Worm (Caenorhabditis elegans) whole organism, L3 larva: Measurements from ENCODE around the gene ima-1.

Experiments used
- ZK546.5 ChIP-seq: sonication (generic microtip); optimal IDR thresholded peaks from 2 replicates; lab custom pipeline; 2017; ENCODE audit warnings: missing biosample characterization, missing genetic modification characterization
- aly-2 ChIP-seq: fragments of 150-350 bp; optimal IDR thresholded peaks from 2 replicates; lab custom pipeline; 2014; ENCODE audit warnings: missing biosample characterization, missing genetic modification characterization
- ama-1 ChIP-seq: fragments of 150-350 bp; optimal IDR thresholded peaks from 2 replicates; lab custom pipeline; 2018
- ceh-16 ChIP-seq: sonication (generic microtip); optimal IDR thresholded peaks from 2 replicates; lab custom pipeline; 2017; ENCODE audit warnings: missing biosample characterization, missing genetic modification characterization
- ceh-28 ChIP-seq: fragments of 150-350 bp; optimal IDR thresholded peaks from 2 replicates; lab custom pipeline; 2014; ENCODE audit warnings: missing biosample characterization, missing genetic modification reagents, missing genetic modification characterization
- ceh-82 ChIP-seq: fragments of 150-350 bp; optimal IDR thresholded peaks from 2 replicates; lab custom pipeline; 2014; ENCODE audit warnings: missing biosample characterization, missing genetic modification characterization
- ceh-9 ChIP-seq: sonication (generic microtip); optimal IDR thresholded peaks from 2 replicates; lab custom pipeline; 2018; ENCODE audit warnings: missing biosample characterization, missing genetic modification characterization
- egl-5 ChIP-seq: fragments of 150-350 bp; optimal IDR thresholded peaks from 2 replicates; lab custom pipeline; 2017; ENCODE audit warnings: missing biosample characterization, missing genetic modification reagents, missing genetic modification characterization, inconsistent platforms
- elt-1 ChIP-seq: fragments of 150-350 bp; optimal IDR thresholded peaks from 2 replicates; lab custom pipeline; 2014; ENCODE audit warnings: missing biosample characterization, missing genetic modification characterization
- elt-2 ChIP-seq: sonication (generic microtip); optimal IDR thresholded peaks from 2 replicates; lab custom pipeline; 2016; ENCODE audit warnings: missing genetic modification reagents, mild to moderate bottlenecking, missing genetic modification characterization, missing compliant biosample characterization
- eor-1 ChIP-seq, 2 experiments: fragments of 150-350 bp; optimal IDR thresholded peaks; 2 replicates each; lab custom pipeline; 2014 to 2018; ENCODE audit warnings: missing biosample characterization in 2 of 2, missing genetic modification characterization in 2 of 2
- fkh-2 ChIP-seq: fragments of 150-350 bp; optimal IDR thresholded peaks from 2 replicates; lab custom pipeline; 2014; ENCODE audit warnings: missing biosample characterization, missing genetic modification reagents, missing genetic modification characterization
- fos-1 ChIP-seq: fragments of 150-350 bp; optimal IDR thresholded peaks from 2 replicates; lab custom pipeline; 2014; ENCODE audit warnings: missing biosample characterization, missing genetic modification characterization
- hmg-11 ChIP-seq: sonication (generic microtip); optimal IDR thresholded peaks from 2 replicates; lab custom pipeline; 2016; ENCODE audit warnings: missing genetic modification characterization, missing compliant biosample characterization
- jun-1 ChIP-seq: fragments of 150-350 bp; optimal IDR thresholded peaks from 2 replicates; lab custom pipeline; 2014; ENCODE audit warnings: missing biosample characterization, missing genetic modification reagents, missing genetic modification characterization
- lsy-12 ChIP-seq: sonication (generic microtip); optimal IDR thresholded peaks from 2 replicates; lab custom pipeline; 2016; ENCODE audit warnings: mild to moderate bottlenecking, missing genetic modification characterization, missing compliant biosample characterization
- mdl-1 ChIP-seq: fragments of 150-350 bp; optimal IDR thresholded peaks from 2 replicates; lab custom pipeline; 2014; ENCODE audit warnings: missing biosample characterization, missing genetic modification characterization
- mml-1 ChIP-seq: fragments of 150-350 bp; sonication (generic microtip); optimal IDR thresholded peaks from 3 replicates; lab custom pipeline; 2014; ENCODE audit warnings: missing biosample characterization, missing genetic modification characterization
- nhr-11 ChIP-seq: fragments of 150-350 bp; optimal IDR thresholded peaks from 2 replicates; lab custom pipeline; 2014; ENCODE audit warnings: missing biosample characterization, missing genetic modification characterization
- nhr-12 ChIP-seq: fragments of 150-350 bp; optimal IDR thresholded peaks from 2 replicates; lab custom pipeline; 2014; ENCODE audit warnings: missing biosample characterization, missing genetic modification characterization
- nhr-23 ChIP-seq: fragments of 150-350 bp; optimal IDR thresholded peaks from 2 replicates; lab custom pipeline; 2014; ENCODE audit warnings: missing biosample characterization, missing genetic modification reagents, missing genetic modification characterization
- nhr-237 ChIP-seq: fragments of 150-350 bp; optimal IDR thresholded peaks from 2 replicates; lab custom pipeline; 2014; ENCODE audit warnings: missing biosample characterization, missing genetic modification characterization
- nhr-25 ChIP-seq: sonication (generic microtip); optimal IDR thresholded peaks from 2 replicates; lab custom pipeline; 2017; ENCODE audit warnings: missing biosample characterization, missing genetic modification characterization
- nhr-28 ChIP-seq: fragments of 150-350 bp; optimal IDR thresholded peaks from 2 replicates; lab custom pipeline; 2014; ENCODE audit warnings: missing biosample characterization, missing genetic modification characterization
- nhr-43 ChIP-seq: sonication (generic microtip); optimal IDR thresholded peaks from 2 replicates; lab custom pipeline; 2016; ENCODE audit warnings: mild to moderate bottlenecking, missing genetic modification characterization, missing compliant biosample characterization; ENCODE audit not compliant: poor library complexity, severe bottlenecking
- nhr-67 ChIP-seq: fragments of 150-350 bp; optimal IDR thresholded peaks from 2 replicates; lab custom pipeline; 2014; ENCODE audit warnings: missing biosample characterization, missing genetic modification characterization
- nhr-77 ChIP-seq: fragments of 150-350 bp; optimal IDR thresholded peaks from 2 replicates; lab custom pipeline; 2014; ENCODE audit warnings: missing biosample characterization, missing genetic modification characterization
- pqm-1 ChIP-seq: fragments of 150-350 bp; optimal IDR thresholded peaks from 2 replicates; lab custom pipeline; 2017; ENCODE audit warnings: missing biosample characterization, missing genetic modification characterization, inconsistent platforms
- sea-2 ChIP-seq: fragments of 150-350 bp; sonication (generic microtip); optimal IDR thresholded peaks from 4 replicates; lab custom pipeline; 2014; ENCODE audit warnings: missing biosample characterization, missing genetic modification reagents, missing genetic modification characterization
- skn-1 ChIP-seq: fragments of 150-350 bp; optimal IDR thresholded peaks from 2 replicates; lab custom pipeline; 2014; ENCODE audit warnings: missing biosample characterization, missing genetic modification characterization
- tbx-2 ChIP-seq: sonication (generic microtip); optimal IDR thresholded peaks from 2 replicates; lab custom pipeline; 2016; ENCODE audit warnings: mild to moderate bottlenecking, missing genetic modification characterization, missing compliant biosample characterization
- unc-39 ChIP-seq: sonication (generic microtip); optimal IDR thresholded peaks from 4 replicates; lab custom pipeline; 2017; ENCODE audit warnings: missing biosample characterization, missing genetic modification characterization
- unc-62 ChIP-seq: fragments of 150-350 bp; sonication (generic microtip); optimal IDR thresholded peaks from 4 replicates; lab custom pipeline; 2014; ENCODE audit warnings: missing biosample characterization, missing genetic modification reagents, missing genetic modification characterization
- zag-1 ChIP-seq: fragments of 150-350 bp; optimal IDR thresholded peaks from 2 replicates; lab custom pipeline; 2014; ENCODE audit warnings: missing biosample characterization, missing genetic modification characterization
- ztf-11 ChIP-seq: fragments of 150-350 bp; optimal IDR thresholded peaks from 2 replicates; lab custom pipeline; 2014; ENCODE audit warnings: missing biosample characterization, missing genetic modification characterization
- ztf-4 ChIP-seq: fragments of 150-350 bp; optimal IDR thresholded peaks from 2 replicates; lab custom pipeline; 2014; ENCODE audit warnings: missing biosample characterization, missing genetic modification characterization

ima-1 gene

DNA sequence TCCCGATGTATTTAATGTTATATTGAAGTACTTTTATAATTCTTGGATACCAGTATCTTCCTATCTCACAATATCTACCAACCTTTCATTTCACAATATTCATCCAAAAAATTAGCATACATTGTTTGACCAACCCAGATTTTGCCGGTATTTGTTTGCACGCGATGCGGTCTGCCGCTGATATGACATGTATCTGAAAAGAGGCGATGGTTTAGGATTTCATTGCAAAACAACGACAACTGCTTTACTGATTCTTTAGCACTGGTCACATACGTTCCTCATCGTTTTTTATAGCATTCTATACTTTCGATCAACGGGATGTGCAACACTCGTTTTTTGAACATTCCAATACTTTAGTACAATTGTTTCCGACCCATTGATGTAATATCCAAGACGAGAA is 8.4 kb downstream of the ima-1 start, which contains the start of gene mam-4:
Gene mam-4, plus strand, starts transcription at position 301 of the 400 bp plus-strand sequence.
- TF ChIP-seq elt-2 (tag; lab: Kevin White, UChicago) (no peak), ceh-28 (no peak), ceh-16 (tag; lab: Kevin White, UChicago) (no peak), ztf-11 (no peak), jun-1 (tag; lab: Kevin White, UChicago) (no peak), unc-62 (GFP tag; lab: Kevin White, UChicago) (no peak), fos-1 (tag; lab: Kevin White, UChicago) (no peak), nhr-67 (tag; lab: Kevin White, UChicago) (no peak), skn-1 (tag; lab: Kevin White, UChicago) (no peak), lsy-12 (tag; lab: Kevin White, UChicago) (no peak), nhr-77 (tag; lab: Kevin White, UChicago) (no peak), ama-1 (lab: Kevin White, UChicago) (no peak), elt-1 (tag; lab: Kevin White, UChicago) (no peak), ZK546.5 (tag; lab: Kevin White, UChicago) (no peak)

DNA sequence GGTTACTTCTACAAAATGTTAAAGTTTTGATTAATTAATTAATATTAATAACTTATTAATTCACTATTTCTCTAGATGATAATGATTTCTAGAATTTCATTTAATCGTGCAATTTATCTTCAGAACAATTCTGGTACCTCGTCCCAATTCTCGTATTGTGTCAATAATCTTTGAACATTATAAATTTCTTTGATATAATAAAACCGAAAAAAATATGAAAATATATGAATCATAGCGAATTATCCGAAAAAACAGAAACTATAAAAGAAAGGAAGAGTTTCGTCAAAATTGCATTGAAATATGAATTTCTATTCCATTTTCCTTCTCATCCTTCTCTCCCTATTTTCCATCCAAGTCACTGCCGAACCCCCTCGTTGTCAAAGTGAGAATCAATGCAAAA is 11.3 kb downstream of the ima-1 start, which contains the start of gene T19B10.12:
Gene T19B10.12, plus strand, starts transcription at position 301 of the 400 bp plus-strand sequence.
- TF ChIP-seq eor-1 (tag; optimal IDR thresholded peaks at IDR 0.05; lab: Kevin White, UChicago) (no peak), mdl-1 (tag; lab: Kevin White, UChicago) (no peak), nhr-11 (tag; lab: Kevin White, UChicago) (no peak)

DNA sequence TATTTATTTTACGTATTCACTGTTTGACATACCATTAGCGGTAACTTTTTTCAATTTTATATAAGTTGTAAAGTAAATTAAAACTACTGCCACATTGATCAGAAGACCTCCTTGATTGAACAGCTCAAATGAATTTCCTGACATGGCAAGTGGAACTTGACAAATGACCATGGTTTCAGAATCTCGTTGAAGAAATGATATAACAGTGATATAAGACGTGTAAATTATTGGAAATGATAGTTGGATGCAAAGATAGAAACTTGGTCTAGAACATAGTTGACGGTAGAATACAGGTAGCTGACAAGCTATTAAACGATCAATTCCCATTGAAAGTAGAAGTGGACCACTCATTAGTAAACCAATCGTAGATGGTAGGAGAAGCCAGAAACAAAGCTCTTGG is 12.3 kb downstream of the ima-1 start:
- TF ChIP-seq nhr-237 (no peak), ztf-4 (no peak), nhr-25 (tag; lab: Kevin White, UChicago) (no peak), mml-1 (tag; lab: Kevin White, UChicago) (no peak), lsy-12 (tag; lab: Kevin White, UChicago) (no peak), elt-2 (tag; lab: Kevin White, UChicago) (no peak), unc-39 (tag; lab: Kevin White, UChicago) (no peak), egl-5 (tag; lab: Kevin White, UChicago) (no peak), eor-1 (tag; optimal IDR thresholded peaks at IDR 0.05; lab: Kevin White, UChicago) (no peak), ceh-28 (no peak), ceh-82 (tag; lab: Kevin White, UChicago) (no peak), ceh-9 (no peak), sea-2 (GFP tag; lab: Kevin White, UChicago) (no peak), unc-62 (GFP tag; lab: Kevin White, UChicago) (no peak), mdl-1 (tag; lab: Kevin White, UChicago) (no peak), pqm-1 (tag; lab: Kevin White, UChicago) (no peak)

DNA sequence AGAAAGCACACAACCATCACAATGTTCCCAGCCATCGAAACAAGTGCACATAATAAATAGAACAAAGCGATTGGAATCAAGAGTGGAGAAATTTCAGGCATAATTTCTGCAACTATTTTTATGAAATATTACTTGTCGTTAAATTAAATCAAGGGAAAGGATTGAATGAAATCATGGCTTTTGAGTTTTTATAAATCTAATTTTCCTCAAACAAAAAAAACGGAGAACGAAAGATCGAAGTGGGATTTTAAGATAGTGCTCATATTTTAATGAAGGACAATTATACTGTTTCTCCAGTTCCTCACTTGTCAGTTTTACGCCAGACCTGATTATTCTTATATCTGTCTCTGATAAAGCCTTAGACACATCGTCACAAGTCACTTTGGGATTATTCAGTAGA is 13.0 kb downstream of the ima-1 start, which contains the start of gene srsx-33:
Gene srsx-33, minus strand, starts transcription at position 101 of the 400 bp plus-strand sequence.
- TF ChIP-seq nhr-77 (tag; lab: Kevin White, UChicago) (no peak), nhr-11 (tag; lab: Kevin White, UChicago) (no peak), elt-2 (tag; lab: Kevin White, UChicago) (no peak), hmg-11 (tag; lab: Kevin White, UChicago) (no peak), tbx-2 (tag; lab: Kevin White, UChicago) (no peak), nhr-12 (tag; lab: Kevin White, UChicago) (no peak), egl-5 (tag; lab: Kevin White, UChicago) (no peak), lsy-12 (tag; lab: Kevin White, UChicago) (no peak), nhr-28 (tag; lab: Kevin White, UChicago) (no peak), fkh-2 (tag; lab: Kevin White, UChicago) (no peak), mdl-1 (tag; lab: Kevin White, UChicago) (no peak), zag-1 (tag; lab: Kevin White, UChicago) (no peak)

DNA sequence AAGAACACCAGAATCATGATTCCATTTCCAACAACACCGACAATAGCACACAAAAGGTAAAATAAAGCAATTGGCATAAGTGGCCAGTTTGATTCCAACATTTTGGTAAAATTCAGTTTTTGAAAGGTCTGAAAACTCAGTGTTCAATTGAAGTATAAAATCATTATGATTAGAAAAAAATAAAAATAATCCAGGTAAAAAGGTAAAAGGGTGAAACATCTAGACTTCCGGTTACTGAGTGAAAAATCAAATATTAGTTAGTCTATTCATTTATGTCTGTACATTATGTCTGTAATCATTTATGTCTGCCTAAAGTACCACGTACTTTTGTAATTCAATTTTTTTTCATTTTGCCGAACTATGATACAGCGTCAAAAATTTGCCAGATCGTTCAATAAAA is 15.5 kb downstream of the ima-1 start, which contains the start of gene srsx-31:
Gene srsx-31, minus strand, starts transcription at position 101 of the 400 bp plus-strand sequence.
- no peak for TF ChIP-seq jun-1 (tag; lab: Kevin White, UChicago)
- no peak for TF ChIP-seq nhr-25 (tag; lab: Kevin White, UChicago)
- TF ChIP-seq ceh-16 (tag; lab: Kevin White, UChicago) = no peak
- no peak for TF ChIP-seq eor-1 (tag; optimal IDR thresholded peaks at IDR 0.05; lab: Kevin White, UChicago)
- TF ChIP-seq unc-39 (tag; lab: Kevin White, UChicago) = no peak
- TF ChIP-seq unc-62 (GFP tag; lab: Kevin White, UChicago) = no peak
- TF ChIP-seq elt-1 (tag; lab: Kevin White, UChicago) = no peak
- no peak for TF ChIP-seq fos-1 (tag; lab: Kevin White, UChicago)
- no peak for TF ChIP-seq skn-1 (tag; lab: Kevin White, UChicago)
- TF ChIP-seq aly-2 (tag; lab: Kevin White, UChicago) = no peak
- no peak for TF ChIP-seq ZK546.5 (tag; lab: Kevin White, UChicago)
- TF ChIP-seq nhr-23 = no peak
- no peak for TF ChIP-seq lsy-12 (tag; lab: Kevin White, UChicago)
- TF ChIP-seq mdl-1 (tag; lab: Kevin White, UChicago) = no peak
- no peak for TF ChIP-seq nhr-43 (tag; lab: Kevin White, UChicago)
- TF ChIP-seq, all 47 proteins: peak for 0
